Fruit fly (Drosophila melanogaster) whole organism, embryonic: ENCODE results near the gene pug.

ENCODE experiments used
- Adf1 ChIP-seq: fragments of 200-800 bp; sonication (Bioruptor generic); IDR thresholded peaks from 2 replicates; pipeline ENCODE4 v1.3.6; 2022; ENCODE audit warnings: missing biosample characterization, missing genetic modification characterization
- Aef1 ChIP-seq: fragments of 200-800 bp; sonication (Bioruptor generic); IDR thresholded peaks from 3 replicates; pipeline ENCODE4 v1.3.6; 2022; ENCODE audit warnings: missing biosample characterization, missing genetic modification characterization
- Awh ChIP-seq: fragments of 200-800 bp; sonication (Bioruptor generic); IDR thresholded peaks from 2 replicates; pipeline ENCODE4, ENCODE4 v1.3.6; 2022; ENCODE audit warnings: missing biosample characterization, missing genetic modification characterization
- Bdp1 ChIP-seq: fragments of 200-800 bp; sonication (Bioruptor generic); optimal IDR thresholded peaks from 3 replicates; lab custom pipeline; 2016; ENCODE audit warnings: missing biosample characterization, missing genetic modification characterization
- Bteb2 ChIP-seq: fragments of 200-800 bp; sonication (Bioruptor generic); optimal IDR thresholded peaks from 2 replicates; lab custom pipeline; 2016; ENCODE audit warnings: missing biosample characterization, missing genetic modification characterization
- CG14860 ChIP-seq: fragments of 200-800 bp; sonication (Bioruptor generic); IDR thresholded peaks from 3 replicates; pipeline ENCODE4 v1.3.6; 2022; ENCODE audit warnings: missing biosample characterization, missing genetic modification characterization; ENCODE audit not compliant: partially characterized antibody
- CG17802 ChIP-seq: fragments of 200-800 bp; sonication (Bioruptor generic); optimal IDR thresholded peaks from 2 replicates; lab custom pipeline; 2018; ENCODE audit warnings: missing biosample characterization, mild to moderate bottlenecking, missing genetic modification characterization, moderate library complexity
- CG17912 ChIP-seq: fragments of 200-800 bp; sonication (Bioruptor generic); optimal IDR thresholded peaks from 2 replicates; lab custom pipeline; 2018; ENCODE audit warnings: missing biosample characterization, mild to moderate bottlenecking, missing genetic modification characterization
- CG1832 ChIP-seq: fragments of 200-800 bp; sonication (Bioruptor generic); optimal IDR thresholded peaks from 2 replicates; lab custom pipeline; 2017; ENCODE audit warnings: missing biosample characterization, mild to moderate bottlenecking, missing genetic modification characterization, inconsistent platforms
- CG2116 ChIP-seq: fragments of 200-800 bp; sonication (Bioruptor generic); optimal IDR thresholded peaks from 3 replicates; lab custom pipeline; 2018; ENCODE audit warnings: missing biosample characterization, mild to moderate bottlenecking, missing genetic modification characterization
- CG2889 ChIP-seq: fragments of 200-800 bp; sonication (Bioruptor generic); IDR thresholded peaks from 3 replicates; pipeline ENCODE4 v1.3.6; 2022; ENCODE audit warnings: missing biosample characterization, missing genetic modification characterization
- CG30020 ChIP-seq: fragments of 200-800 bp; optimal IDR thresholded peaks from 2 replicates; lab custom pipeline; 2019; ENCODE audit warnings: missing biosample characterization, mild to moderate bottlenecking, missing genetic modification characterization, moderate library complexity
- CG31441 ChIP-seq: fragments of 200-800 bp; sonication (Bioruptor generic); IDR thresholded peaks from 2 replicates; pipeline ENCODE4 v1.3.6; 2022; ENCODE audit warnings: missing biosample characterization, missing genetic modification characterization
- CG32767 ChIP-seq: fragments of 200-800 bp; sonication (Bioruptor generic); IDR thresholded peaks from 2 replicates; pipeline ENCODE4 v1.3.6; 2022; ENCODE audit warnings: missing biosample characterization, missing genetic modification characterization
- CG34224 ChIP-seq: fragments of 200-800 bp; sonication (Bioruptor generic); IDR thresholded peaks from 3 replicates; pipeline ENCODE4 v1.3.6; 2022; ENCODE audit warnings: missing biosample characterization, missing genetic modification characterization; ENCODE audit not compliant: partially characterized antibody
- CG4404 ChIP-seq: fragments of 200-800 bp; sonication (Bioruptor generic); IDR thresholded peaks from 2 replicates; pipeline ENCODE4 v1.3.6; 2022; ENCODE audit warnings: missing biosample characterization, missing genetic modification characterization
- CG6254 ChIP-seq: fragments of 200-800 bp; sonication (Bioruptor generic); optimal IDR thresholded peaks from 3 replicates; lab custom pipeline; 2017; ENCODE audit warnings: mild to moderate bottlenecking, missing biosample characterization, missing genetic modification reagents, missing genetic modification characterization
- CG6689 ChIP-seq: fragments of 200-800 bp; sonication (Bioruptor generic); IDR thresholded peaks from 2 replicates; pipeline ENCODE4 v1.3.6; 2022; ENCODE audit warnings: missing biosample characterization, missing genetic modification characterization
- CG6854 ChIP-seq: fragments of 200-800 bp; sonication (Bioruptor generic); optimal IDR thresholded peaks from 3 replicates; lab custom pipeline; 2017; ENCODE audit warnings: missing biosample characterization, mild to moderate bottlenecking, missing genetic modification characterization
- CG9609 ChIP-seq: fragments of 200-800 bp; sonication (Bioruptor generic); optimal IDR thresholded peaks from 3 replicates; lab custom pipeline; 2016; ENCODE audit warnings: missing biosample characterization, missing genetic modification characterization
- CkIIα-i1 ChIP-seq: fragments of 200-800 bp; sonication (Bioruptor generic); IDR thresholded peaks from 2 replicates; pipeline ENCODE4 v1.3.6; 2022; ENCODE audit warnings: missing biosample characterization, missing genetic modification characterization
- CoRest ChIP-seq: fragments of 200-800 bp; sonication (Bioruptor generic); optimal IDR thresholded peaks from 3 replicates; lab custom pipeline; 2018; ENCODE audit warnings: missing biosample characterization, mild to moderate bottlenecking, missing genetic modification characterization, moderate library complexity
- Dbx ChIP-seq: fragments of 200-800 bp; sonication (Bioruptor generic); IDR thresholded peaks from 3 replicates; pipeline ENCODE4 v1.3.6; 2022; ENCODE audit warnings: missing biosample characterization, missing genetic modification characterization
- Dp ChIP-seq: fragments of 200-800 bp; sonication (Bioruptor generic); optimal IDR thresholded peaks from 2 replicates; lab custom pipeline; 2018; ENCODE audit warnings: missing biosample characterization, mild to moderate bottlenecking, missing genetic modification characterization, moderate library complexity
- Drgx ChIP-seq: fragments of 200-800 bp; sonication (Bioruptor generic); IDR thresholded peaks from 2 replicates; pipeline ENCODE4 v1.3.6; 2022; ENCODE audit warnings: missing biosample characterization, missing genetic modification characterization
- Fer2 ChIP-seq: fragments of 200-800 bp; sonication (Bioruptor generic); optimal IDR thresholded peaks from 2 replicates; lab custom pipeline; 2018; ENCODE audit warnings: missing biosample characterization, mild to moderate bottlenecking, missing genetic modification characterization, moderate library complexity
- Jarid2 ChIP-seq: fragments of 200-800 bp; sonication (Bioruptor generic); optimal IDR thresholded peaks from 3 replicates; lab custom pipeline; 2017; ENCODE audit warnings: mild to moderate bottlenecking, missing biosample characterization, missing genetic modification reagents, missing genetic modification characterization
- Myb ChIP-seq: fragments of 200-800 bp; sonication (Bioruptor generic); optimal IDR thresholded peaks from 2 replicates; lab custom pipeline; 2016; ENCODE audit warnings: missing biosample characterization, missing genetic modification characterization
- PHDP ChIP-seq: fragments of 200-800 bp; sonication (Bioruptor generic); optimal IDR thresholded peaks from 3 replicates; lab custom pipeline; 2018; ENCODE audit warnings: missing biosample characterization, mild to moderate bottlenecking, missing genetic modification characterization, moderate library complexity
- Xbp1 ChIP-seq: fragments of 200-800 bp; sonication (Bioruptor generic); optimal IDR thresholded peaks from 3 replicates; lab custom pipeline; 2016; ENCODE audit warnings: missing biosample characterization, mild to moderate bottlenecking, missing genetic modification characterization
- ara ChIP-seq: fragments of 200-800 bp; sonication (Bioruptor generic); IDR thresholded peaks from 2 replicates; pipeline ENCODE4 v1.3.6; 2022; ENCODE audit warnings: missing biosample characterization, missing genetic modification characterization
- dm ChIP-seq: fragments of 200-800 bp; sonication (Bioruptor generic); optimal IDR thresholded peaks from 3 replicates; lab custom pipeline; 2016; ENCODE audit warnings: missing biosample characterization, missing genetic modification characterization
- dysf ChIP-seq: fragments of 200-800 bp; sonication (Bioruptor generic); IDR thresholded peaks from 3 replicates; pipeline ENCODE4 v1.3.6; 2022; ENCODE audit warnings: missing biosample characterization, missing genetic modification characterization
- emc ChIP-seq: fragments of 200-800 bp; sonication (Bioruptor generic); optimal IDR thresholded peaks from 2 replicates; lab custom pipeline; 2016; ENCODE audit warnings: missing biosample characterization, missing genetic modification characterization
- eyg ChIP-seq: fragments of 200-800 bp; sonication (Bioruptor generic); optimal IDR thresholded peaks from 3 replicates; lab custom pipeline; 2016; ENCODE audit warnings: missing biosample characterization, missing genetic modification characterization
- ham ChIP-seq: fragments of 200-800 bp; sonication (Bioruptor generic); IDR thresholded peaks from 2 replicates; pipeline ENCODE4 v1.3.6; 2022; ENCODE audit warnings: missing biosample characterization, missing genetic modification characterization
- hb ChIP-seq: fragments of 200-800 bp; sonication (Bioruptor generic); IDR thresholded peaks from 3 replicates; pipeline ENCODE4 v1.3.6; 2022; ENCODE audit warnings: missing biosample characterization, missing genetic modification characterization; ENCODE audit not compliant: partially characterized antibody
- jigr1 ChIP-seq: fragments of 200-800 bp; sonication (Bioruptor generic); IDR thresholded peaks from 3 replicates; pipeline ENCODE4 v1.3.6; 2022; ENCODE audit warnings: missing biosample characterization, missing genetic modification characterization
- lab ChIP-seq: fragments of 200-800 bp; sonication (Bioruptor generic); optimal IDR thresholded peaks from 3 replicates; lab custom pipeline; 2017; ENCODE audit warnings: missing biosample characterization, missing genetic modification characterization, mild to moderate bottlenecking, moderate library complexity, missing genetic modification reagents
- nerfin-2 ChIP-seq: fragments of 200-800 bp; sonication (Bioruptor generic); IDR thresholded peaks from 2 replicates; pipeline ENCODE4 v1.3.6; 2022; ENCODE audit warnings: missing biosample characterization, missing genetic modification characterization; ENCODE audit not compliant: partially characterized antibody
- nmo ChIP-seq: fragments of 200-800 bp; sonication (Bioruptor generic); optimal IDR thresholded peaks from 2 replicates; lab custom pipeline; 2018; ENCODE audit warnings: missing biosample characterization, mild to moderate bottlenecking, missing genetic modification characterization, moderate library complexity
- pan ChIP-seq, 4 experiments: fragments of >200 bp in 3 of 4; fragments of 200-800 bp in 1 of 4; sonication (Bioruptor generic) in 1 of 4; optimal IDR thresholded peaks in 3 of 4; IDR thresholded peaks in 1 of 4; 2 replicates each; pipeline versions ENCODE4 v1.3.6 to Lab custom; 2017 to 2022; ENCODE audit warnings: missing biosample characterization in 2 of 4, missing genetic modification characterization in 2 of 4, mixed read lengths in 1 of 4
- peb ChIP-seq: fragments of 200-800 bp; sonication (Bioruptor generic); IDR thresholded peaks from 2 replicates; pipeline ENCODE4 v1.3.6; 2022; ENCODE audit warnings: missing biosample characterization, missing genetic modification characterization
- rib ChIP-seq: fragments of 200-800 bp; sonication (Bioruptor generic); IDR thresholded peaks from 2 replicates; pipeline ENCODE4 v1.3.6; 2022; ENCODE audit warnings: missing biosample characterization, missing genetic modification characterization
- so ChIP-seq: fragments of 200-800 bp; sonication (Bioruptor generic); IDR thresholded peaks from 3 replicates; pipeline ENCODE4 v1.3.6; 2022; ENCODE audit warnings: missing biosample characterization, missing genetic modification characterization
- sqz ChIP-seq: fragments of 200-800 bp; sonication (Bioruptor generic); optimal IDR thresholded peaks from 3 replicates; lab custom pipeline; 2018; ENCODE audit warnings: missing biosample characterization, mild to moderate bottlenecking, missing genetic modification characterization
- stc ChIP-seq: fragments of 200-800 bp; sonication (Bioruptor generic); IDR thresholded peaks from 2 replicates; pipeline ENCODE4 v1.3.6; 2022; ENCODE audit warnings: missing biosample characterization, missing genetic modification characterization
- tx ChIP-seq: fragments of 200-800 bp; sonication (Bioruptor generic); optimal IDR thresholded peaks from 2 replicates; lab custom pipeline; 2016; ENCODE audit warnings: missing biosample characterization, missing genetic modification characterization
- usp ChIP-seq: fragments of >200 bp; optimal IDR thresholded peaks from 2 replicates; lab custom pipeline; 2017; ENCODE audit warnings: missing biosample characterization, missing genetic modification characterization
- yki ChIP-seq: fragments of >200 bp; optimal IDR thresholded peaks from 3 replicates; lab custom pipeline; 2018
- zen ChIP-seq: fragments of 200-800 bp; sonication (Bioruptor generic); optimal IDR thresholded peaks from 3 replicates; lab custom pipeline; 2018; ENCODE audit warnings: missing biosample characterization, mild to moderate bottlenecking, missing genetic modification characterization, moderate library complexity

Gene pug

dm6 chr3R:10664942-10665341, 31.4 kb upstream of the pug start (continued):
- TF ChIP-seq CG6689 (GFP tag; lab: Robert Waterston, UW): peak; percentile 42; the same call in 1 of the 2 replicates
- TF ChIP-seq nerfin-2: no peak
- peak; percentile 52 for TF ChIP-seq Xbp1 (GFP tag; lab: Kevin White, UChicago)
- peak; percentile 15 for TF ChIP-seq eyg (GFP tag; lab: Kevin White, UChicago)
- TF ChIP-seq stc (GFP tag; lab: Robert Waterston, UW): peak; percentile 35
- TF ChIP-seq ham: no peak
- no peak for TF ChIP-seq Bdp1 (GFP tag; lab: Kevin White, UChicago)
- peak; percentile 60 for TF ChIP-seq CG31441 (GFP tag; lab: Robert Waterston, UW)
- 0 out of 2 replicates have a peak, but pooled peaks have one; percentile 14 for TF ChIP-seq peb
- TF ChIP-seq lab (GFP tag; lab: Kevin White, UChicago): peak; percentile 66
- TF ChIP-seq CG9609 (GFP tag; lab: Kevin White, UChicago): no peak
- TF ChIP-seq Adf1 (GFP tag; lab: Robert Waterston, UW): peak; percentile 43; the same call in 1 of the 2 replicates
- TF ChIP-seq CG6854 (GFP tag; lab: Kevin White, UChicago): peak; percentile 42
- peak; percentile 28 for TF ChIP-seq CG2116
- TF ChIP-seq Dp (GFP tag; lab: Kevin White, UChicago): no peak
- TF ChIP-seq Bteb2 (GFP tag; lab: Kevin White, UChicago): no peak
- TF ChIP-seq zen (tag; lab: Kevin White, UChicago): peak; percentile 74
- TF ChIP-seq sqz (GFP tag; lab: Kevin White, UChicago): peak; percentile 89
- no peak for TF ChIP-seq jigr1 (GFP tag; lab: Robert Waterston, UW)
- TF ChIP-seq CG14860 (GFP tag; lab: Robert Waterston, UW): no peak
- TF ChIP-seq Jarid2 (GFP tag; lab: Kevin White, UChicago): peak; percentile 84
- TF ChIP-seq Fer2 (tag; lab: Kevin White, UChicago): peak; percentile 30
- TF ChIP-seq CkIIα-i1: no peak
- TF ChIP-seq rib (GFP tag; lab: Robert Waterston, UW): 0 out of 2 replicates have a peak, but pooled peaks have one; percentile 57
- TF ChIP-seq dysf (GFP tag; lab: Robert Waterston, UW): peak; percentile 41; the same call in 1 of the 3 replicates
- peak; percentile 83 for TF ChIP-seq CG6254 (GFP tag; lab: Kevin White, UChicago)
- no peak for TF ChIP-seq yki
- peak; percentile 41 for TF ChIP-seq dm (GFP tag; lab: Kevin White, UChicago)
- 0 out of 2 replicates have a peak, but pooled peaks have one; percentile 49 for TF ChIP-seq CG32767
- TF ChIP-seq usp: no peak
- no peak for TF ChIP-seq CG34224 (GFP tag; lab: Robert Waterston, UW)
- no peak for TF ChIP-seq CG30020 (tag; lab: Kevin White, UChicago)
- TF ChIP-seq CG17912 (GFP tag; lab: Kevin White, UChicago): peak; percentile 50
- peak; percentile 29 for TF ChIP-seq nmo (GFP tag; lab: Kevin White, UChicago)
- TF ChIP-seq PHDP (tag; lab: Kevin White, UChicago): peak; percentile 48
- TF ChIP-seq pan (optimal IDR thresholded peaks at IDR 0.05; lab: Kevin White, UChicago): no peak
- TF ChIP-seq pan (GFP tag; optimal IDR thresholded peaks at IDR 0.05 in 1 of 2, IDR thresholded peaks at IDR 0.05 in 1 of 2): peak in 1 of 2 experiments; percentile 73
- no peak for TF ChIP-seq CG2889 (GFP tag; lab: Robert Waterston, UW)
- no peak for TF ChIP-seq CG4404 (GFP tag; lab: Robert Waterston, UW)
- TF ChIP-seq Awh: peak; percentile 79
- no peak for TF ChIP-seq emc
- TF ChIP-seq tx (GFP tag; lab: Kevin White, UChicago): no peak
- TF ChIP-seq ara: peak; percentile 56; the same call in 1 of the 2 replicates
- TF ChIP-seq Drgx (GFP tag; lab: Robert Waterston, UW): peak; percentile 74
- TF ChIP-seq CG17802: peak; percentile 46
- peak; percentile 65 for TF ChIP-seq CoRest (tag; lab: Kevin White, UChicago)
- peak; percentile 66; the same call in 2 of the 3 replicates for TF ChIP-seq so (GFP tag; lab: Robert Waterston, UW)
- TF ChIP-seq Dbx: no peak
- no peak for TF ChIP-seq Aef1 (GFP tag; lab: Robert Waterston, UW)
- no peak for TF ChIP-seq Myb (GFP tag; lab: Kevin White, UChicago)
- peak; percentile 92 for TF ChIP-seq CG1832 (GFP tag; lab: Kevin White, UChicago)
- TF ChIP-seq hb (GFP tag; lab: Robert Waterston, UW): no peak
